Fruit fly (Drosophila melanogaster) whole organism, embryonic: ENCODE data around the gene CkIIbeta.

Source experiments
- Atf3 ChIP-seq: fragments of 200-800 bp; sonication (Bioruptor generic); optimal IDR thresholded peaks from 3 replicates; lab custom pipeline; 2016; ENCODE audit warnings: missing biosample characterization, missing genetic modification characterization
- B-H1 ChIP-seq: fragments of 200-800 bp; sonication (Bioruptor generic); IDR thresholded peaks from 3 replicates; pipeline ENCODE4 v1.3.6; 2022; ENCODE audit warnings: missing biosample characterization, missing genetic modification characterization
- B-H2 ChIP-seq: fragments of 200-800 bp; sonication (Bioruptor generic); optimal IDR thresholded peaks from 2 replicates; lab custom pipeline; 2018; ENCODE audit warnings: missing biosample characterization, mild to moderate bottlenecking, missing genetic modification characterization
- CG12769 ChIP-seq: fragments of 200-800 bp; sonication (Bioruptor generic); optimal IDR thresholded peaks from 2 replicates; lab custom pipeline; 2019; ENCODE audit warnings: missing biosample characterization, mild to moderate bottlenecking, missing genetic modification characterization, moderate library complexity
- CG14441 ChIP-seq: fragments of 200-800 bp; sonication (Bioruptor generic); IDR thresholded peaks from 2 replicates; pipeline ENCODE4 v1.3.6; 2022; ENCODE audit warnings: missing biosample characterization, missing genetic modification characterization
- CG14710 ChIP-seq: fragments of 200-800 bp; sonication (Bioruptor generic); optimal IDR thresholded peaks from 3 replicates; lab custom pipeline; 2019; ENCODE audit warnings: missing biosample characterization, mild to moderate bottlenecking, missing genetic modification characterization, moderate library complexity
- CG16863 ChIP-seq: fragments of 200-800 bp; sonication (Bioruptor generic); optimal IDR thresholded peaks from 3 replicates; lab custom pipeline; 2016; ENCODE audit warnings: missing biosample characterization, missing genetic modification characterization
- CG17359 ChIP-seq: fragments of 200-800 bp; sonication (Bioruptor generic); optimal IDR thresholded peaks from 3 replicates; lab custom pipeline; 2018; ENCODE audit warnings: missing biosample characterization, mild to moderate bottlenecking, missing genetic modification characterization, moderate library complexity
- CG18011 ChIP-seq: fragments of 200-800 bp; sonication (Bioruptor generic); optimal IDR thresholded peaks from 2 replicates; lab custom pipeline; 2017; ENCODE audit warnings: missing biosample characterization, missing genetic modification characterization, mild to moderate bottlenecking, moderate library complexity, missing genotype
- CG18262 ChIP-seq: fragments of 200-800 bp; optimal IDR thresholded peaks from 3 replicates; lab custom pipeline; 2019; ENCODE audit warnings: missing biosample characterization, mild to moderate bottlenecking, missing genetic modification characterization, moderate library complexity
- CG18619 ChIP-seq: fragments of 200-800 bp; sonication (Bioruptor generic); optimal IDR thresholded peaks from 3 replicates; lab custom pipeline; 2017; ENCODE audit warnings: missing biosample characterization, mild to moderate bottlenecking, missing genetic modification characterization
- CG2199 ChIP-seq: fragments of 200-800 bp; sonication (Bioruptor generic); IDR thresholded peaks from 3 replicates; pipeline ENCODE4 v1.3.6; 2022; ENCODE audit warnings: missing biosample characterization, missing genetic modification characterization
- CG31365 ChIP-seq: fragments of 200-800 bp; sonication (Bioruptor generic); optimal IDR thresholded peaks from 2 replicates; lab custom pipeline; 2018; ENCODE audit warnings: missing biosample characterization, mild to moderate bottlenecking, missing genetic modification characterization
- CG4360 ChIP-seq: fragments of 200-800 bp; sonication (Bioruptor generic); IDR thresholded peaks from 2 replicates; pipeline ENCODE4 v1.3.6; 2022; ENCODE audit warnings: missing biosample characterization, missing genetic modification characterization
- CG7928 ChIP-seq: fragments of 200-800 bp; sonication (Bioruptor generic); optimal IDR thresholded peaks from 2 replicates; lab custom pipeline; 2017; ENCODE audit warnings: missing biosample characterization, mild to moderate bottlenecking, missing genetic modification characterization
- CG8290 ChIP-seq, 3 experiments: fragments of 200-800 bp; sonication (Bioruptor generic); optimal IDR thresholded peaks; 2 replicates each; lab custom pipeline; 2016 to 2019; ENCODE audit warnings: missing biosample characterization in 3 of 3, missing genetic modification characterization in 3 of 3, mild to moderate bottlenecking in 2 of 3, moderate library complexity in 1 of 3
- CG8478 ChIP-seq: fragments of >200 bp; optimal IDR thresholded peaks from 2 replicates; lab custom pipeline; 2018
- Dfd ChIP-seq, 2 experiments: fragments of >200 bp; optimal IDR thresholded peaks; 2 replicates each; lab custom pipeline; 2017; ENCODE audit warnings: missing biosample characterization in 2 of 2, missing genetic modification characterization in 2 of 2
- Drgx ChIP-seq: fragments of 200-800 bp; sonication (Bioruptor generic); IDR thresholded peaks from 2 replicates; pipeline ENCODE4 v1.3.6; 2022; ENCODE audit warnings: missing biosample characterization, missing genetic modification characterization
- ERR ChIP-seq: fragments of 200-800 bp; sonication (Bioruptor generic); optimal IDR thresholded peaks from 2 replicates; lab custom pipeline; 2016; ENCODE audit warnings: missing biosample characterization, missing genetic modification characterization
- H2.0 ChIP-seq: fragments of 200-800 bp; sonication (Bioruptor generic); IDR thresholded peaks from 2 replicates; pipeline ENCODE4 v1.3.6; 2022; ENCODE audit warnings: missing biosample characterization, missing genetic modification characterization
- HHEX ChIP-seq: fragments of 200-800 bp; sonication (Bioruptor generic); optimal IDR thresholded peaks from 3 replicates; lab custom pipeline; 2017; ENCODE audit warnings: missing biosample characterization, mild to moderate bottlenecking, missing genetic modification characterization, missing genetic modification reagents
- HLHmδ ChIP-seq: fragments of 200-800 bp; sonication (Bioruptor generic); optimal IDR thresholded peaks from 2 replicates; lab custom pipeline; 2018; ENCODE audit warnings: missing biosample characterization, mild to moderate bottlenecking, missing genetic modification characterization, moderate library complexity
- HmgD ChIP-seq: fragments of 200-800 bp; sonication (Bioruptor generic); optimal IDR thresholded peaks from 3 replicates; lab custom pipeline; 2016; ENCODE audit warnings: missing biosample characterization, missing genetic modification characterization
- Hmx ChIP-seq: fragments of 200-800 bp; sonication (Bioruptor generic); optimal IDR thresholded peaks from 2 replicates; lab custom pipeline; 2016; ENCODE audit warnings: missing biosample characterization, missing genetic modification characterization
- Hr3 ChIP-seq: fragments of 200-800 bp; sonication (Bioruptor generic); optimal IDR thresholded peaks from 3 replicates; lab custom pipeline; 2016; ENCODE audit warnings: missing biosample characterization, missing genetic modification characterization
- Lim3 ChIP-seq: fragments of 200-800 bp; sonication (Bioruptor generic); IDR thresholded peaks from 2 replicates; pipeline ENCODE4 v1.3.6; 2022; ENCODE audit warnings: missing biosample characterization, missing genetic modification characterization
- Med ChIP-seq: fragments of 200-800 bp; sonication (Bioruptor generic); peaks from one replicate; lab custom pipeline; 2016; ENCODE audit warnings: missing biosample characterization, missing genetic modification characterization, mild to moderate bottlenecking, inconsistent platforms, moderate library complexity
- Sox100B ChIP-seq: fragments of 200-800 bp; sonication (Bioruptor generic); optimal IDR thresholded peaks from 3 replicates; lab custom pipeline; 2018; ENCODE audit warnings: missing biosample characterization, mild to moderate bottlenecking, missing genetic modification characterization
- al ChIP-seq: fragments of 200-800 bp; sonication (Bioruptor generic); IDR thresholded peaks from 2 replicates; pipeline ENCODE4 v1.3.6; 2022; ENCODE audit warnings: missing biosample characterization, missing genetic modification characterization
- ara ChIP-seq: fragments of 200-800 bp; sonication (Bioruptor generic); IDR thresholded peaks from 2 replicates; pipeline ENCODE4 v1.3.6; 2022; ENCODE audit warnings: missing biosample characterization, missing genetic modification characterization
- ase ChIP-seq: fragments of 200-800 bp; sonication (Bioruptor generic); IDR thresholded peaks from 3 replicates; pipeline ENCODE4 v1.3.6; 2022; ENCODE audit warnings: missing biosample characterization, missing genetic modification characterization
- cg ChIP-seq: fragments of 200-800 bp; sonication (Bioruptor generic); optimal IDR thresholded peaks from 3 replicates; lab custom pipeline; 2019; ENCODE audit warnings: missing biosample characterization, mild to moderate bottlenecking, missing genetic modification characterization, moderate library complexity
- chif ChIP-seq, 2 experiments: fragments of 200-800 bp; sonication (Bioruptor generic); optimal IDR thresholded peaks; 3 replicates each; lab custom pipeline; 2016; ENCODE audit warnings: missing biosample characterization in 2 of 2, missing genetic modification characterization in 2 of 2
- dimm ChIP-seq: fragments of 200-800 bp; sonication (Bioruptor generic); IDR thresholded peaks from 2 replicates; pipeline ENCODE4 v1.3.6; 2022; ENCODE audit warnings: missing biosample characterization, missing genetic modification characterization
- en ChIP-seq: fragments of 200-800 bp; sonication (Bioruptor generic); optimal IDR thresholded peaks from 2 replicates; lab custom pipeline; 2016; ENCODE audit warnings: missing biosample characterization, missing genetic modification characterization
- eyg ChIP-seq: fragments of 200-800 bp; sonication (Bioruptor generic); optimal IDR thresholded peaks from 3 replicates; lab custom pipeline; 2016; ENCODE audit warnings: missing biosample characterization, missing genetic modification characterization
- gem ChIP-seq: fragments of 200-800 bp; sonication (Bioruptor generic); optimal IDR thresholded peaks from 2 replicates; lab custom pipeline; 2019; ENCODE audit warnings: missing biosample characterization, mild to moderate bottlenecking, missing genetic modification characterization, moderate library complexity
- gfzf ChIP-seq: fragments of 200-800 bp; sonication (Bioruptor generic); optimal IDR thresholded peaks from 2 replicates; lab custom pipeline; 2016; ENCODE audit warnings: missing biosample characterization, mild to moderate bottlenecking, missing genetic modification characterization, moderate library complexity
- kni ChIP-seq: fragments of 200-800 bp; sonication (Bioruptor generic); optimal IDR thresholded peaks from 3 replicates; lab custom pipeline; 2017; ENCODE audit warnings: mild to moderate bottlenecking, missing biosample characterization, missing genetic modification reagents, missing genetic modification characterization
- phol ChIP-seq: fragments of 200-800 bp; sonication (Bioruptor generic); optimal IDR thresholded peaks from 3 replicates; lab custom pipeline; 2018; ENCODE audit warnings: missing biosample characterization, mild to moderate bottlenecking, missing genetic modification characterization, moderate library complexity
- sens ChIP-seq: fragments of 200-800 bp; sonication (Bioruptor generic); peaks from one replicate; lab custom pipeline; 2016; ENCODE audit warnings: missing biosample characterization, missing genetic modification characterization
- stc ChIP-seq: fragments of 200-800 bp; sonication (Bioruptor generic); IDR thresholded peaks from 2 replicates; pipeline ENCODE4 v1.3.6; 2022; ENCODE audit warnings: missing biosample characterization, missing genetic modification characterization
- stwl ChIP-seq: fragments of 200-800 bp; sonication (Bioruptor generic); optimal IDR thresholded peaks from 3 replicates; lab custom pipeline; 2018; ENCODE audit warnings: missing biosample characterization, mild to moderate bottlenecking, missing genetic modification characterization, moderate library complexity
- tap ChIP-seq: fragments of 200-800 bp; optimal IDR thresholded peaks from 3 replicates; lab custom pipeline; 2019; ENCODE audit warnings: missing biosample characterization, mild to moderate bottlenecking, missing genetic modification characterization, moderate library complexity
- tx ChIP-seq: fragments of 200-800 bp; sonication (Bioruptor generic); optimal IDR thresholded peaks from 2 replicates; lab custom pipeline; 2016; ENCODE audit warnings: missing biosample characterization, missing genetic modification characterization
- zen ChIP-seq: fragments of 200-800 bp; sonication (Bioruptor generic); optimal IDR thresholded peaks from 3 replicates; lab custom pipeline; 2018; ENCODE audit warnings: missing biosample characterization, mild to moderate bottlenecking, missing genetic modification characterization, moderate library complexity
- zf30C ChIP-seq: fragments of 200-800 bp; sonication (Bioruptor generic); optimal IDR thresholded peaks from 3 replicates; lab custom pipeline; 2018; ENCODE audit warnings: missing biosample characterization, mild to moderate bottlenecking, missing genetic modification characterization
- zfh1 ChIP-seq: fragments of 200-800 bp; sonication (Bioruptor generic); IDR thresholded peaks from 3 replicates; pipeline ENCODE4 v1.3.6; 2022; ENCODE audit warnings: missing biosample characterization, missing genetic modification characterization

CkIIbeta gene

DNA sequence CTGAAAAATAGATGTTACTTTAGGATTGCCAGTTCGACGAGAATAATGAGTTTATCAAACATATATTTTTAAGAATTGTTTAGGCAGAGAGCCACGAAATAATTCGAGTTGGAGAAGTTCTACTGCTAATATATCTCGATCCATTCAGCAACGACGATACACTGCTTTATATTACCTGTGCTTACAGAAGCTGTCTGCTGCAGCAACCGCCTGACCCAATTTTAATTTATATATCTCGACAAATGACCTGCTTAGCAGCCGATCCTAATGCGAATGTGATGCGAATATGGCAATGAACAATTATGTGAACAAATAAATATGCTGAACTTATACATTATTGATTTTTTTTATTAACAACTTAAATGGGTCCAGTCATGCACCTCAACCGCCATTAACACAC is 6.2 kb downstream of the CkIIbeta start:
- TF ChIP-seq CG7928 (GFP tag; lab: Kevin White, UChicago) (no peak), dimm (no peak), CG14710 (tag; lab: Kevin White, UChicago) (peak; percentile 41), CG18619 (GFP tag; lab: Kevin White, UChicago) (no peak), CG18011 (GFP tag; lab: Kevin White, UChicago) (peak; percentile 91), Sox100B (GFP tag; lab: Kevin White, UChicago) (no peak), HLHmδ (no peak), zen (tag; lab: Kevin White, UChicago) (peak; percentile 17), stwl (peak; percentile 39), phol (tag; lab: Kevin White, UChicago) (peak; percentile 40), CG31365 (tag; lab: Kevin White, UChicago) (peak; percentile 69), H2.0 (GFP tag; lab: Robert Waterston, UW) (no peak), Hr3 (GFP tag; lab: Kevin White, UChicago) (peak; percentile 45), HHEX (GFP tag; lab: Kevin White, UChicago) (no peak), ase (no peak), tx (GFP tag; lab: Kevin White, UChicago) (no peak), CG8290 (GFP tag; optimal IDR thresholded peaks at IDR 0.05; lab: Kevin White, UChicago) (peak; percentile 93), CG8290 (tag; optimal IDR thresholded peaks at IDR 0.05; lab: Kevin White, UChicago) (peak in 1 of 2 experiments; percentile 3), tap (no peak), CG17359 (tag; lab: Kevin White, UChicago) (no peak), Lim3 (GFP tag; lab: Robert Waterston, UW) (no peak), sens (GFP tag; lab: Kevin White, UChicago) (peak; percentile 6), stc (GFP tag; lab: Robert Waterston, UW) (no peak)
- TF ChIP-seq, all 482 proteins: peak for 9

DNA sequence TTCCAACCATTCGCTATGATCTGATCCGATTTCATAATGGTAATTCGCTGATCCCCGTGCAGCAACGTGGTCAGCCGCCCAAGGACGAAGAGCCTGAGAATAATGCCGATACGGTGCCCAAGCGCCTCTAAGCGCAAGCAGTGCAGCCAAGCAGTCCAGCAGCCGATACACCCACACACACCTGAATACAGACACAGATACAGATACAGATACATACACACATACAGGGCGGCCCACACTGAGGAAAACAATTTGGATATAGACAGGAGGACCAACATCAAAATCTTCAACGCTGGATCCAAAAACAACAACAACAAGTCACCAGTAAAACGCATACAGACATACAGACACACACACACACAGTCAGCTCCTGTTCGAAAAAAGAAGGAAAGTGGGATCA is 7.6 kb downstream of the CkIIbeta start:
- TF ChIP-seq kni (GFP tag; lab: Kevin White, UChicago) (peak; percentile 19), CG16863 (no peak), Dfd (GFP tag; optimal IDR thresholded peaks at IDR 0.05; lab: Kevin White, UChicago) (peak in 1 of 2 experiments; percentile 47), chif (GFP tag; optimal IDR thresholded peaks at IDR 0.05; lab: Kevin White, UChicago) (peak in 1 of 2 experiments; percentile 0), CG31365 (tag; lab: Kevin White, UChicago) (peak; percentile 94), CG18262 (tag; lab: Kevin White, UChicago) (peak; percentile 9), B-H2 (no peak), al (GFP tag; lab: Robert Waterston, UW) (no peak), eyg (no peak), ERR (no peak), gem (peak; percentile 11), ara (GFP tag; lab: Robert Waterston, UW) (peak; percentile 16; the same call in 1 of the 2 replicates), HmgD (GFP tag; lab: Kevin White, UChicago) (peak; percentile 36), Med (GFP tag; lab: Kevin White, UChicago) (peak; percentile 65), cg (GFP tag; lab: Kevin White, UChicago) (peak; percentile 72), CG14441 (peak; percentile 15; the same call in 1 of the 2 replicates), Atf3 (GFP tag; lab: Kevin White, UChicago) (no peak), zfh1 (GFP tag; lab: Robert Waterston, UW) (peak; percentile 55; the same call in 1 of the 3 replicates), CG2199 (peak; percentile 49; the same call in 1 of the 3 replicates), phol (tag; lab: Kevin White, UChicago) (peak; percentile 21), Hmx (GFP tag; lab: Kevin White, UChicago) (no peak), Drgx (0 out of 2 replicates have a peak, but pooled peaks have one; percentile 7), gfzf (GFP tag; lab: Kevin White, UChicago) (peak; percentile 9), CG14710 (tag; lab: Kevin White, UChicago) (peak; percentile 28), CG12769 (tag; lab: Kevin White, UChicago) (no peak), stwl (peak; percentile 14), CG8478 (lab: Kevin White, UChicago) (peak; percentile 19), zf30C (peak; percentile 86), B-H1 (GFP tag; lab: Robert Waterston, UW) (no peak), CG8290 (GFP tag; optimal IDR thresholded peaks at IDR 0.05; lab: Kevin White, UChicago) (peak; percentile 95), CG8290 (tag; optimal IDR thresholded peaks at IDR 0.05; lab: Kevin White, UChicago) (peak; percentile 17 to 86), sens (GFP tag; lab: Kevin White, UChicago) (no peak), CG4360 (GFP tag; lab: Robert Waterston, UW) (peak; percentile 65), en (GFP tag; lab: Kevin White, UChicago) (no peak)
